Worm (Caenorhabditis elegans) whole organism, young adult: Measurements from ENCODE around the gene gst-18.

Experiments
- C17E4.6 ChIP-seq: fragments of 200-800 bp; sonication (Bioruptor generic); IDR thresholded peaks from 2 replicates; pipeline ENCODE4 v1.3.6; 2022; ENCODE audit warnings: missing genetic modification reagents, missing genetic modification characterization, missing compliant biosample characterization
- F22D6.2 ChIP-seq: sonication (generic microtip); optimal IDR thresholded peaks from 2 replicates; lab custom pipeline; 2016; ENCODE audit warnings: mild to moderate bottlenecking, missing genetic modification characterization, missing compliant biosample characterization
- T26A5.8 ChIP-seq: sonication (generic microtip); optimal IDR thresholded peaks from 2 replicates; lab custom pipeline; 2016; ENCODE audit warnings: missing genetic modification characterization, missing compliant biosample characterization
- bed-2 ChIP-seq: fragments of 200-800 bp; sonication (Bioruptor generic); IDR thresholded peaks from 2 replicates; pipeline ENCODE4 v1.3.6; 2022; ENCODE audit warnings: missing genetic modification reagents, missing genetic modification characterization, missing compliant biosample characterization
- chd-7 ChIP-seq: sonication (generic microtip); optimal IDR thresholded peaks from 2 replicates; lab custom pipeline; 2016; ENCODE audit warnings: mild to moderate bottlenecking, missing genetic modification characterization, moderate library complexity, missing compliant biosample characterization
- egl-44 ChIP-seq: fragments of 200-800 bp; sonication (Bioruptor generic); IDR thresholded peaks from 2 replicates; pipeline ENCODE4 v1.3.6; 2022; ENCODE audit warnings: missing genetic modification reagents, missing genetic modification characterization, missing compliant biosample characterization
- nfya-1 ChIP-seq: sonication (generic microtip); optimal IDR thresholded peaks from 2 replicates; lab custom pipeline; 2017; ENCODE audit warnings: antibody characterized with exemption, missing compliant biosample characterization, missing genetic modification characterization, borderline replicate concordance; ENCODE audit not compliant: insufficient read depth

ce11 chrII:13641311-13641710 is 10.6 kb upstream of the gst-18 start, which contains the start of gene fbxa-167:
- TF ChIP-seq egl-44 (GFP tag; lab: Robert Waterston, UW) (no peak), nfya-1 (tag; lab: Kevin White, UChicago) (no peak), C17E4.6 (GFP tag; lab: Robert Waterston, UW) (no peak), F22D6.2 (tag; lab: Kevin White, UChicago) (no peak), T26A5.8 (tag; lab: Kevin White, UChicago) (no peak), bed-2 (GFP tag; lab: Robert Waterston, UW) (no peak), chd-7 (tag; lab: Kevin White, UChicago) (no peak)
